Worm (Caenorhabditis elegans) whole organism, L1 larva: ENCODE measurements around the gene C02B10.4.

Source experiments
- dpl-1 ChIP-seq, 3 experiments: fragments of 150-350 bp in 2 of 3; sonication (generic microtip) in 1 of 3; optimal IDR thresholded peaks; 2 replicates each; lab custom pipeline; 2014 to 2017; ENCODE audit warnings: missing biosample characterization in 3 of 3, missing genetic modification characterization in 3 of 3, missing genetic modification reagents in 3 of 3
- swsn-7 ChIP-seq: sonication (generic microtip); optimal IDR thresholded peaks from 2 replicates; lab custom pipeline; 2016; ENCODE audit warnings: missing genetic modification characterization, missing compliant biosample characterization

- TF ChIP-seq swsn-7 (tag; lab: Kevin White, UChicago), result peak; percentile 15
- no peak for TF ChIP-seq dpl-1 (GFP tag; optimal IDR thresholded peaks at IDR 0.05; lab: Kevin White, UChicago)
Measured at ce11 chrIV:5063297-5063696, 28.1 kb upstream of the C02B10.4 start.
